Fruit fly (Drosophila melanogaster): ENCODE measurements around the gene CG9386.
A peak's percentile ranks its signal among the peaks of the same experiment; 100 is the strongest.

Gene CG9386

dm6 chr3R:9527907-9528842 is 27.0 kb downstream of the CG9386 start (continued):
- TF ChIP-seq NK7.1 (GFP tag; optimal IDR thresholded peaks at IDR 0.05) (peak; percentile 86), CG11560 (tag; IDR thresholded peaks at IDR 0.05) (peak; percentile 77; the same call in 2 of the 3 replicates), Opbp (GFP tag; IDR thresholded peaks at IDR 0.05; ENCODE audit: partially characterized antibody) (no peak), slp2 (GFP tag; optimal IDR thresholded peaks at IDR 0.05) (peak; percentile 74), CG2116 (GFP tag; optimal IDR thresholded peaks at IDR 0.05) (peak; percentile 25)

dm6 chr3R:9516400-9516852 is 38.8 kb downstream of the CG9386 start:
- TF ChIP-seq Ets97D (GFP tag; optimal IDR thresholded peaks at IDR 0.05) = no peak
- TF ChIP-seq CG15073 (GFP tag; optimal IDR thresholded peaks at IDR 0.05) = no peak
- no peak for TF ChIP-seq CG15696 (tag; optimal IDR thresholded peaks at IDR 0.05)
- TF ChIP-seq CG4328 (GFP tag; optimal IDR thresholded peaks at IDR 0.05) = peak; percentile 15
- peak; percentile 1 for TF ChIP-seq CG8281 (tag; optimal IDR thresholded peaks at IDR 0.05)
- TF ChIP-seq CG2116 (GFP tag; optimal IDR thresholded peaks at IDR 0.05) = no peak
- TF ChIP-seq CG1832 (GFP tag; optimal IDR thresholded peaks at IDR 0.05) = no peak
- TF ChIP-seq CG16815 (GFP tag; optimal IDR thresholded peaks at IDR 0.05) = no peak
- TF ChIP-seq grn (GFP tag; optimal IDR thresholded peaks at IDR 0.05) = peak; percentile 62
- TF ChIP-seq Hr78 (GFP tag; optimal IDR thresholded peaks at IDR 0.05) = peak in 1 of 2 experiments; percentile 67
- peak; percentile 52 for TF ChIP-seq CG10462 (GFP tag; optimal IDR thresholded peaks at IDR 0.05)
- TF ChIP-seq cg (GFP tag; optimal IDR thresholded peaks at IDR 0.05) = peak; percentile 75
- no peak for TF ChIP-seq CrebB (tag; optimal IDR thresholded peaks at IDR 0.05)
- TF ChIP-seq croc (GFP tag; conservative IDR thresholded peaks at IDR 0.05) = no peak
- TF ChIP-seq unc-4 (GFP tag; IDR thresholded peaks at IDR 0.05; ENCODE audit: partially characterized antibody) = no peak
- no peak for TF ChIP-seq exex (tag; optimal IDR thresholded peaks at IDR 0.05)
- no peak for TF ChIP-seq CG8359 (GFP tag; optimal IDR thresholded peaks at IDR 0.05; ENCODE audit: borderline replicate concordance)
- no peak for TF ChIP-seq CG16813 (GFP tag; IDR thresholded peaks at IDR 0.05; ENCODE audit: partially characterized antibody)
- TF ChIP-seq CG4424 (GFP tag; optimal IDR thresholded peaks at IDR 0.05) = peak; percentile 98
- TF ChIP-seq Hey (tag; optimal IDR thresholded peaks at IDR 0.05) = no peak
- TF ChIP-seq CG14710 (tag; optimal IDR thresholded peaks at IDR 0.05) = no peak
- TF ChIP-seq ERR (GFP tag; optimal IDR thresholded peaks at IDR 0.05) = no peak
- TF ChIP-seq CG8388 (GFP tag; optimal IDR thresholded peaks at IDR 0.05) = peak; percentile 15
- TF ChIP-seq CG12219 (GFP tag; optimal IDR thresholded peaks at IDR 0.05) = peak; percentile 34
- TF ChIP-seq odd (GFP tag; optimal IDR thresholded peaks at IDR 0.05) = no peak
- TF ChIP-seq bab2 (GFP tag; optimal IDR thresholded peaks at IDR 0.05) = no peak
- TF ChIP-seq shn (GFP tag; optimal IDR thresholded peaks at IDR 0.05) = no peak
- no peak for TF ChIP-seq ATbp (GFP tag; optimal IDR thresholded peaks at IDR 0.05)
- TF ChIP-seq Doc3 (GFP tag; IDR thresholded peaks at IDR 0.05; ENCODE audit: partially characterized antibody) = no peak
- no peak for TF ChIP-seq CG3726 (GFP tag; IDR thresholded peaks at IDR 0.05)
- TF ChIP-seq Pdp1 (GFP tag; optimal IDR thresholded peaks at IDR 0.05) = peak in 1 of 2 experiments; percentile 76
- peak; percentile 24 for TF ChIP-seq CG6813 (GFP tag; optimal IDR thresholded peaks at IDR 0.05)
- TF ChIP-seq vnd (GFP tag; IDR thresholded peaks at IDR 0.05; ENCODE audit: partially characterized antibody) = no peak
- TF ChIP-seq kni (GFP tag; optimal IDR thresholded peaks at IDR 0.05) = peak; percentile 56
- no peak for TF ChIP-seq Sox100B (GFP tag; optimal IDR thresholded peaks at IDR 0.05)

Measured in whole organism, embryonic.